Worm (Caenorhabditis elegans) whole organism, early embryonic: ENCODE measurements around the gene sup-18.

Experiments used
- B0310.2 ChIP-seq: sonication (generic microtip); optimal IDR thresholded peaks from 2 replicates; lab custom pipeline; 2016; ENCODE audit warnings: mild to moderate bottlenecking, missing genetic modification characterization, missing compliant biosample characterization
- F13C5.2 ChIP-seq: sonication (generic microtip); optimal IDR thresholded peaks from 2 replicates; lab custom pipeline; 2017; ENCODE audit warnings: mild to moderate bottlenecking, missing genetic modification characterization, inconsistent platforms, missing compliant biosample characterization
- aly-1 ChIP-seq: sonication (generic microtip); optimal IDR thresholded peaks from 2 replicates; lab custom pipeline; 2016; ENCODE audit warnings: missing genetic modification characterization, missing compliant biosample characterization
- ama-1 ChIP-seq: fragments of 150-350 bp; optimal IDR thresholded peaks from 2 replicates; lab custom pipeline; 2014
- ceh-13 ChIP-seq: fragments of 200-800 bp; sonication (Bioruptor generic); optimal IDR thresholded peaks from 2 replicates; lab custom pipeline; 2018; ENCODE audit warnings: mild to moderate bottlenecking, missing genetic modification characterization, missing compliant biosample characterization
- flt-1 ChIP-seq: fragments of 200-800 bp; sonication (Bioruptor generic); IDR thresholded peaks from 2 replicates; pipeline ENCODE4 v1.3.6; 2022; ENCODE audit warnings: missing genetic modification characterization, missing compliant biosample characterization
- hnd-1 ChIP-seq: sonication (generic microtip); optimal IDR thresholded peaks from 2 replicates; lab custom pipeline; 2016; ENCODE audit warnings: missing genetic modification characterization, missing compliant biosample characterization
- pes-1 ChIP-seq: fragments of 200-800 bp; sonication (Bioruptor generic); IDR thresholded peaks from 2 replicates; pipeline ENCODE4 v1.3.6; 2022; ENCODE audit warnings: missing genetic modification reagents, missing genetic modification characterization, missing compliant biosample characterization
- tbx-11 ChIP-seq: fragments of 200-800 bp; sonication (Bioruptor generic); IDR thresholded peaks from 2 replicates; pipeline ENCODE4 v1.3.6; 2022; ENCODE audit warnings: missing genetic modification characterization, missing compliant biosample characterization
- tbx-37 ChIP-seq: fragments of 200-800 bp; sonication (Bioruptor generic); conservative IDR thresholded peaks from 2 replicates; pipeline ENCODE4 v1.3.6; 2022; ENCODE audit warnings: missing genetic modification reagents, missing genetic modification characterization, missing compliant biosample characterization

ce11 chrIII:7861535-7862120, 17.1 kb downstream of the sup-18 start, which contains the start of gene snr-5:
- TF ChIP-seq ama-1 (no peak), B0310.2 (tag; lab: Kevin White, UChicago) (no peak), flt-1 (GFP tag; lab: Robert Waterston, UW) (no peak), hnd-1 (tag; lab: Kevin White, UChicago) (no peak), tbx-37 (no peak), ceh-13 (GFP tag; lab: Kevin White, UChicago) (no peak), aly-1 (tag; lab: Kevin White, UChicago) (no peak), pes-1 (GFP tag; lab: Robert Waterston, UW) (no peak), F13C5.2 (tag; lab: Kevin White, UChicago) (no peak), tbx-11 (GFP tag; lab: Robert Waterston, UW) (no peak)
